ENCODE assay signal across 2 worm cellular contexts in the genomic region with DNA sequence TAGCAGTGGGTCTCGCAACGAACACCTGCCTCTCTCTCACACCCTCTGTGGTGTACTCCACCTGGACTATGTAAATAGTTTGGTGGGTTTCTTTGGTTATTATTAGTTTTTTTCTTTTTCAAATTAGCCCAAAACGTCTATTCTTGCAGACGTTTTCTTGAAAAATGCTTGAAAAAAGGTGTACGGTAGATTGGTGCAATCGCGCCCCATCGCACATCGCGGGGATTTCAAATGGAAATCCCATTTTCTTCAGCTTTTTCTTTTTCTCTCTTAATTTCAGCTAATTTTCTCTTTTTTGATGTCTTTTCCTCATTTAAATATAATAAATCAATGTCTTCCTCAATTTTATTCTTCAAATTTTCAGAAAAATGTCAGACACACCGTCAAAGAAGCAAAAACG.
TF ChIP-seq lines count a peak whose summit lies in the region.

Y4C6B.1 (plus strand) TSS at position 365 of the 400 bp plus-strand sequence.

TF ChIP-seq in whole organism, L1 larva, 84 proteins besides CTCF, POLR2A, EP300 and RAD21 (continued from another document):
- TF ChIP-seq lsy-2 (tag; optimal IDR thresholded peaks at IDR 0.05; lab: Kevin White, UChicago): peak; percentile 42 to 92
- no peak for TF ChIP-seq unc-86 (tag; optimal IDR thresholded peaks at IDR 0.05; lab: Kevin White, UChicago)
- no peak for TF ChIP-seq mef-2 (tag; optimal IDR thresholded peaks at IDR 0.05; lab: Kevin White, UChicago)
- no peak for TF ChIP-seq lin-39 (tag; optimal IDR thresholded peaks at IDR 0.05; lab: Kevin White, UChicago)
- TF ChIP-seq nhr-76 (tag; optimal IDR thresholded peaks at IDR 0.05; lab: Kevin White, UChicago): no peak
- no peak for TF ChIP-seq pqm-1 (tag; optimal IDR thresholded peaks at IDR 0.05; lab: Kevin White, UChicago)
- TF ChIP-seq lin-35 (GFP tag; optimal IDR thresholded peaks at IDR 0.05; lab: Kevin White, UChicago): peak; percentile 3 to 74
- TF ChIP-seq efl-1 (optimal IDR thresholded peaks at IDR 0.05; lab: Kevin White, UChicago): peak; percentile 18 to 57
- TF ChIP-seq efl-1 (GFP tag; optimal IDR thresholded peaks at IDR 0.05 in 1 of 2; lab: Kevin White, UChicago): peak; percentile 69 to 95
- TF ChIP-seq isw-1 (GFP tag; IDR thresholded peaks at IDR 0.05; lab: Robert Waterston, UW): no peak
- no peak for TF ChIP-seq C04F5.9 (tag; optimal IDR thresholded peaks at IDR 0.05; lab: Kevin White, UChicago)
- TF ChIP-seq dpl-1 (GFP tag; optimal IDR thresholded peaks at IDR 0.05; lab: Kevin White, UChicago): peak; percentile 21 to 74 (median 53)
- no peak for TF ChIP-seq ets-5 (GFP tag; IDR thresholded peaks at IDR 0.05; lab: Robert Waterston, UW)
- no peak for TF ChIP-seq mab-9 (GFP tag; IDR thresholded peaks at IDR 0.05; lab: Robert Waterston, UW)
- TF ChIP-seq tbx-2 (tag; optimal IDR thresholded peaks at IDR 0.05; lab: Kevin White, UChicago): no peak
- TF ChIP-seq C34B4.2 (tag; optimal IDR thresholded peaks at IDR 0.05; lab: Kevin White, UChicago): no peak

TF ChIP-seq in whole organism, L4 larva, 104 proteins besides CTCF, POLR2A, EP300 and RAD21 (continued from another document):
- no peak for TF ChIP-seq nhr-102 (tag; optimal IDR thresholded peaks at IDR 0.05; lab: Kevin White, UChicago)
- TF ChIP-seq ZK337.2 (GFP tag; IDR thresholded peaks at IDR 0.05; lab: Robert Waterston, UW): no peak
TF ChIP-seq in whole organism, L4 larva: peak in this region for 2.
